Worm (Caenorhabditis elegans): ENCODE measurements around the gene npp-24.
"Not testable (repeated sequence)": the region's sequence is repeated elsewhere in the genome, so short reads cannot be mapped to it uniquely, and the experiment has no call there.

The npp-24 gene

ce11 chrII:5533642-5534041 is 28.0 kb downstream of the npp-24 start, which contains the start of gene hlh-26:
Gene hlh-26 (minus strand): TSS chrII:5533742.
- TF ChIP-seq unc-62 (GFP tag; optimal IDR thresholded peaks at IDR 0.05): no peak

DNA sequence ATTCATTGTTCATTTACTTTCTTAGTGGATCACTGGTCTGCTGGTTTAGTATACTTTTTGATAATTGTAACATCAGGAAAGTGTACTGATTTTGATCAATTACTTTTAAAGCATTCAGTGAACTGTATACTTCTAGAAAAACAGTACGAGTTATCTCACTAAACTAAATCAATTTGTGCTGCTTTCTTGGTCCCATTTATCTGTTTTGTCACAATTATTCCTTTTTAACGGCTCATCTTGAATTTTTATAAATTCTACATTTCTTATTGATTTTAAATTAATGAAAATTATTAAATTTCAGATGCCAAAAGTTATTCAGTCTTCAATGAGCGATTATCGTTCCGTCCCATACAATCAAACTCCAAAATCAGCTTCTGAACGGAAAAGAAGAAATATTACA is 29.3 kb downstream of the npp-24 start, which contains the start of gene hlh-25:
Gene hlh-25 (plus strand): TSS at position 301 of the 400 bp plus-strand sequence.
- not testable (repeated sequence) for TF ChIP-seq unc-62 (GFP tag; optimal IDR thresholded peaks at IDR 0.05)

DNA sequence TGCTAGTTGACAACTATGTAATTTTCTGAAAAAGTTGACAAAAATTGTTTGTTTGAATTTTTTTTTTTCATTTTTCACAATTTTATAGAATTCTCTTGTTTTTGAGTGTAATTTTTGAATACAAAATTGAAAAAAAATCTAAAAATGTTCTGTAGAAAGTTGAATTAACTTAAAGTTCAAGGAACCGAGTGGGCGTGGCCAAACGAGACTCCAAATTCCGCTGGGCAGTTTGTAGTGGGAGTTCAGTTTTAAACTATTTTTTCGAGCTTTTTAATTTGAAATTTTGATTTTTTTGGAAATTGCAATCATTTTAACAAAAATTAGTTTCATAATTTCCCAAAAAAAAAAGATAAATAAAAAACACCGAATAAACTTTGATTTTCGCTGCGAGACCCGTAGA is 31.4 kb downstream of the npp-24 start:
- no peak for TF ChIP-seq unc-62 (GFP tag; optimal IDR thresholded peaks at IDR 0.05)

DNA sequence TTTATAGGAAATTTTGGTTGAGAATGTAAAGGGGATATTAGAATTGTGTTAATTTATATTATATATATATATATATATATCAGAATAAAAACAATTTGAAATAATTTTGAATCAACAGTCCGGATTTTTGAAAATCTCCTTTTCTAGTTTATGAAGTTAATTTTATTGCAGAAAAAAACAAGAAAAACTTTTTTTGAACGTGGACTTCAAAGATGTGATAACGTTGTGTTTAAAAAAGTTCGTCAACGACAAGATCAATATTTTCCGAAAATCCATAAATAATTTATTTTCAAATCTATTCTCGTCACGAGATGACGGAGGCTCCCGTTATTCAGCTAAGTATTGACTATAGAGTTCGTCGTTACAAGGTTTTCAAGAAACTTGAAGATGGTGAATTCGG is 31.9 kb downstream of the npp-24 start, which contains the start of gene C17C3.11:
Gene C17C3.11 (plus strand): TSS at position 301 of the 400 bp plus-strand sequence.
- TF ChIP-seq unc-62 (GFP tag; optimal IDR thresholded peaks at IDR 0.05): no peak

DNA sequence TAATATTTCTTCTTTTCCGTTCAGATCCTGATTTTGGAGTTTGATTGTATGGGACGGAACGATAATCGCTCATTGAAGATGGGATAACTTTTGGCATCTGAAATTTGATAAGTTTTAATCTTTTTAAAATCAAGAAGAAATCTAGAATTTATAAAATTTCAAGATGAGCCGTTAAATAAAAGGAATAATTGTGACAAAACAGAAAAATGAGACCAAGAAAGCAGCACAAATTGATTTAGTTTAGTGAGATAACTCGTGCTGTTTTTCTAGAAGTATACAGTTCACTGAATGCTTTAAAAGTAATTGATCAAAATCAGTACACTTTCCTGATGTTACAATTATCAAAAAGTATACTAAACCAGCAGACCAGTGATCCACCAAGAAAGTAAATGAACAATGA is 34.4 kb downstream of the npp-24 start, which contains the start of gene hlh-27:
Gene hlh-27 (minus strand): TSS at position 101 of the 400 bp plus-strand sequence.
- TF ChIP-seq unc-62 (GFP tag; optimal IDR thresholded peaks at IDR 0.05): not testable (repeated sequence)

ce11 chrII:5541685-5542084 is 36.0 kb downstream of the npp-24 start, which contains the start of gene C17C3.24:
Gene C17C3.24 (minus strand): TSS chrII:5541785.
- TF ChIP-seq unc-62 (GFP tag; optimal IDR thresholded peaks at IDR 0.05): no peak

DNA sequence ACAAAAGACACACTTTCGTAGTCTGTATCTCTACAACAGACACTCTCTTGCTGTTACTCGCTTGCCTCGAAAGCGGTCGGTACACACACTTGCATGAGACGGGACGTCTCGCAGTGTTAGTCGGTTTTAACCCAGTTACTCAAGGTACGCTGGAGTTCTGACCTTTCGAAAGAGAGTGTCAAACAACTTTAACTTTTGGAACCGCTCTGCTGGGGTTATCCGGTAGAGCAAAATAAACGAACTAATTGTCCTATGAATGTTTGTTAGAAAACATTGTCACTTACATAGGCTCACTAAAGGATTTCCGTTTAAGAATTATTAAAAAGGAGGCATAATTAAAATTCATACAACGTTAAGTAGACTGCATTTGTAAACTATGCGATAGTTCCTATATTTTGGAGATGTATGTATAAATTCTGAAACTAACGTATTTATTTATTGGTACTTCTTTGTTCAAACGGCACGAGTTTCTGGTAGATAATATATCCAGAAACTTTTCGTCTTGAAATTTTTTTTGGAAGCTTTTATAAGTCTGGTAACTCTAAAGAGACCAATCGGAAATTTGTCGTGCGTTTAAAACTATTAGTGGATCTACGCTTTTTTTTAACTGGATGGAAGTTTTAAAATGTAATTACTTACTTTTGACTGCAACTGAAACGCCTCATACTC is 37.9 kb downstream of the npp-24 start:
- TF ChIP-seq unc-62 (GFP tag; optimal IDR thresholded peaks at IDR 0.05): peak; percentile 12

ce11 chrII:5544145-5544515 is 38.5 kb downstream of the npp-24 start:
- no peak for TF ChIP-seq unc-62 (GFP tag; optimal IDR thresholded peaks at IDR 0.05)

- no peak for TF ChIP-seq unc-62 (GFP tag; optimal IDR thresholded peaks at IDR 0.05)
Measured at ce11 chrII:5544764-5545163, 39.1 kb downstream of the npp-24 start, which contains the start of gene ins-13. Gene ins-13 (minus strand): TSS chrII:5544864.

- no peak for TF ChIP-seq unc-62 (GFP tag; optimal IDR thresholded peaks at IDR 0.05)
Measured at ce11 chrII:5547442-5547894, 41.8 kb downstream of the npp-24 start, which contains the start of gene acdh-2. Gene acdh-2 (minus strand): TSS chrII:5547492.

DNA sequence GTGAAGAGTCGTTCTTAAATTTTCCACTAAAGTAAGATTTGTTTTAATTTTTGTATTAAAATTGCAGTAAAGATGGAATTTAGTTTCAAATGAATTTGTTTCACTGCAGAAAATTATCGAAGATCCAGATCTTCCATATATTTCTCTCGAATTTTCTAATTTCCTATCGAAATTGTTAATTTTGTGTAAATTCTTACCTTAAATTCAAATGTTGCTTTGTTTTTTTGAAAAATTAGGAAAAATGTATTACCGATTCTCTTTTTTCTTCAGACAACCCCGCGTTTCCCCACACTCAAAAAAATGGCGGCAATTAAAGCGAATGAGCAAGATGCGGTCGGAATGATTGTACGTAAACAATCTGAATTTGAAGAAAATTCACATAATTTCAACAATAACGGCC is 44.1 kb downstream of the npp-24 start, which contains the start of gene C17C3.6:
Gene C17C3.6 (plus strand): TSS at position 301 of the 400 bp plus-strand sequence.
- TF ChIP-seq unc-62 (GFP tag; optimal IDR thresholded peaks at IDR 0.05): no peak

DNA sequence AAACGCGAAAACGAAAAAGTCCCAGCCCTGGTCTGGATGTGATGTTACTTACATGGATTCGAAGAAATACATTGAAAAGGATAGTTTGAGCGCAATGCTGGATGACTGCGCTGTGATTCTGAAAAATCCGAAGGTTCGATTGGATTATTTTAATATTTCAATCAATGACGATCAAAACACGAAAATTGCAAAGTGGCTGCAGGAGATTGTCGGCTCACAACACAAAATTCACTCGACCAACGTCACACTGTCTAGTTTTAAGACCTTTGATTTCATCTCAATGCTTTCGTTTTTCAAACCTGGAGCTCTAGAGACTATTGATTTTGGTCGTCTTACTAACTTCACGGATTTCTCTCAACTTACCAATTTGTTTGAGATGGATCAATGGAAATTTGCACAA is 45.8 kb downstream of the npp-24 start, which contains the start of gene C17C3.5:
Gene C17C3.5 (plus strand): TSS at position 301 of the 400 bp plus-strand sequence.
- no peak for TF ChIP-seq unc-62 (GFP tag; optimal IDR thresholded peaks at IDR 0.05)

ce11 chrII:5553531-5553930 is 47.9 kb downstream of the npp-24 start:
- TF ChIP-seq unc-62 (GFP tag; optimal IDR thresholded peaks at IDR 0.05): no peak

DNA sequence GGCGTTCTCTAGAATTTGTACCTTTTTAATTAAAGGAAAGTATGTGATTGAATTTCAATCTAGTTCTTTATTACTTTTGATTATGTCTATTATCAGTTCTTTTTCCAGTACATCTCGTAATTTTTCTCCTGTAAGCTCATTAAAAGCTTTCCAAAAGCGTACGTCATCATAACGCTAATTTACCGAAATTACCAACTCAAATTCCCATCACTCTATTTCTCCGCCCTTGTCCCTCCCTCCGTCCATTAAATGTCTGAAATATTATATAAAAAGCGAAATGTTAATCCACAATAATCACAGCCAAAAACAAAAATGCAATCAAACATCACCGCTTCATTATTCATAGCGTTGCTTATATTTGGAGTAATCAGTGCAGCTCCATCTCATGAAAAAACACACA is 48.6 kb downstream of the npp-24 start, which contains the start of gene ins-12:
Gene ins-12 (plus strand): TSS at position 301 of the 400 bp plus-strand sequence.
- TF ChIP-seq unc-62 (GFP tag; optimal IDR thresholded peaks at IDR 0.05): no peak

ce11 chrII:5554788-5555187 is 49.1 kb downstream of the npp-24 start:
- TF ChIP-seq unc-62 (GFP tag; optimal IDR thresholded peaks at IDR 0.05): no peak

ce11 chrII:5555522-5555921 is 49.9 kb downstream of the npp-24 start:
- TF ChIP-seq unc-62 (GFP tag; optimal IDR thresholded peaks at IDR 0.05): no peak

DNA sequence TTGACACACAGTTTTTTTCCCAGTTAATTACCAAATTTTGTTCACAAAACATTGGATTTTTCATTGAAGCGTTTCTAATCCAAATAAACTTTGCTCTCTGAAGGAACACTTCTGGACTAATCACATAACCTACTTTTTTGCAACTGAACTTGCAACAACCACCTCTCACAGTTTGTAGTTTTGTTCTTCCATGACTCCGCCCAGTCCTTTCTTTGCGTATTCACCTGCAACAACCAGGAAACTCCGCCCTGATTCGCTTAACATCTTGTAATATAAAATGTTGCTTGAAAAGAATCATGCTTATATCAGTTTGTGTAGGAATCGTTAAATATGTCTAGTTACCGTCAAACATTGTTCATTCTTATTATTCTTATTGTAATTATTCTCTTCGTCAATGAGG is 50.8 kb downstream of the npp-24 start, which contains the start of gene ins-11:
Gene ins-11 (plus strand): TSS at position 301 of the 400 bp plus-strand sequence.
- TF ChIP-seq unc-62 (GFP tag; optimal IDR thresholded peaks at IDR 0.05): no peak
